Fruit fly (Drosophila melanogaster) whole organism, embryonic: ENCODE results near the gene CG8907.
A peak's percentile ranks its signal among the peaks of the same experiment; 100 is the strongest.

Source experiments
- Awh ChIP-seq: fragments of 200-800 bp; sonication (Bioruptor generic); IDR thresholded peaks from 2 replicates; pipeline ENCODE4, ENCODE4 v1.3.6; 2022; ENCODE audit warnings: missing biosample characterization, missing genetic modification characterization
- BEAF-32 ChIP-seq: fragments of 200-800 bp; sonication (Bioruptor generic); optimal IDR thresholded peaks from 3 replicates; lab custom pipeline; 2017; ENCODE audit warnings: missing biosample characterization, missing genetic modification characterization, mild to moderate bottlenecking, moderate library complexity, missing genetic modification reagents
- Bgb ChIP-seq: fragments of 200-800 bp; sonication (Bioruptor generic); IDR thresholded peaks from 2 replicates; pipeline ENCODE4 v1.3.6; 2022; ENCODE audit warnings: missing biosample characterization, missing genetic modification characterization; ENCODE audit not compliant: partially characterized antibody
- CG10366 ChIP-seq: fragments of 200-800 bp; sonication (Bioruptor generic); IDR thresholded peaks from 2 replicates; pipeline ENCODE4 v1.3.6; 2022; ENCODE audit warnings: missing biosample characterization, missing genetic modification characterization
- CG10654 ChIP-seq: fragments of 200-800 bp; sonication (Bioruptor generic); optimal IDR thresholded peaks from 2 replicates; lab custom pipeline; 2016; ENCODE audit warnings: missing biosample characterization, missing genetic modification characterization
- CG12155 ChIP-seq: fragments of 200-800 bp; sonication (Bioruptor generic); optimal IDR thresholded peaks from 3 replicates; lab custom pipeline; 2016; ENCODE audit warnings: missing biosample characterization, missing genetic modification characterization
- CG15269 ChIP-seq: fragments of 200-800 bp; sonication (Bioruptor generic); optimal IDR thresholded peaks from 2 replicates; lab custom pipeline; 2018; ENCODE audit warnings: missing biosample characterization, mild to moderate bottlenecking, missing genetic modification characterization, moderate library complexity
- CG2202 ChIP-seq: fragments of 200-800 bp; sonication (Bioruptor generic); optimal IDR thresholded peaks from 2 replicates; lab custom pipeline; 2018; ENCODE audit warnings: missing biosample characterization, mild to moderate bottlenecking, missing genetic modification characterization
- CG2678 ChIP-seq: fragments of 200-800 bp; sonication (Bioruptor generic); optimal IDR thresholded peaks from 3 replicates; lab custom pipeline; 2019; ENCODE audit warnings: missing biosample characterization, mild to moderate bottlenecking, missing genetic modification characterization, moderate library complexity
- CG32532 ChIP-seq: fragments of 200-800 bp; sonication (Bioruptor generic); IDR thresholded peaks from 2 replicates; pipeline ENCODE4 v1.3.6; 2022; ENCODE audit warnings: missing biosample characterization, missing genetic modification characterization
- CG3995 ChIP-seq: fragments of 200-800 bp; sonication (Bioruptor generic); optimal IDR thresholded peaks from 3 replicates; lab custom pipeline; 2016; ENCODE audit warnings: missing biosample characterization, missing genetic modification characterization
- CG4730 ChIP-seq: fragments of 200-800 bp; sonication (Bioruptor generic); IDR thresholded peaks from 2 replicates; pipeline ENCODE4 v1.3.6; 2022; ENCODE audit warnings: missing biosample characterization, missing genetic modification characterization
- CG4854 ChIP-seq: fragments of 200-800 bp; sonication (Bioruptor generic); optimal IDR thresholded peaks from 2 replicates; lab custom pipeline; 2016; ENCODE audit warnings: missing biosample characterization, missing genetic modification characterization, inconsistent platforms
- CG7839 ChIP-seq: fragments of 200-800 bp; sonication (Bioruptor generic); optimal IDR thresholded peaks from 3 replicates; lab custom pipeline; 2018; ENCODE audit warnings: missing biosample characterization, mild to moderate bottlenecking, missing genetic modification characterization, moderate library complexity
- CG7987 ChIP-seq: fragments of 200-800 bp; sonication (Bioruptor generic); optimal IDR thresholded peaks from 2 replicates; lab custom pipeline; 2018; ENCODE audit warnings: missing biosample characterization, mild to moderate bottlenecking, missing genetic modification characterization, moderate library complexity
- Camta ChIP-seq: fragments of 200-800 bp; sonication (Bioruptor generic); optimal IDR thresholded peaks from 2 replicates; lab custom pipeline; 2016; ENCODE audit warnings: missing biosample characterization, missing genetic modification characterization
- Dad ChIP-seq: fragments of 200-800 bp; sonication (Bioruptor generic); optimal IDR thresholded peaks from 3 replicates; lab custom pipeline; 2016; ENCODE audit warnings: missing biosample characterization, missing genetic modification characterization
- Deaf1 ChIP-seq: fragments of 200-800 bp; optimal IDR thresholded peaks from 3 replicates; lab custom pipeline; 2019; ENCODE audit warnings: missing biosample characterization, mild to moderate bottlenecking, missing genetic modification characterization, moderate library complexity
- Dek ChIP-seq: fragments of 200-800 bp; sonication (Bioruptor generic); optimal IDR thresholded peaks from 3 replicates; lab custom pipeline; 2019; ENCODE audit warnings: missing biosample characterization, mild to moderate bottlenecking, missing genetic modification characterization, moderate library complexity
- Drgx ChIP-seq: fragments of 200-800 bp; sonication (Bioruptor generic); IDR thresholded peaks from 2 replicates; pipeline ENCODE4 v1.3.6; 2022; ENCODE audit warnings: missing biosample characterization, missing genetic modification characterization
- Hmr ChIP-seq: fragments of 200-800 bp; sonication (Bioruptor generic); optimal IDR thresholded peaks from 3 replicates; lab custom pipeline; 2017; ENCODE audit warnings: mild to moderate bottlenecking, missing biosample characterization, missing genetic modification reagents, missing genetic modification characterization
- Hr39 ChIP-seq: fragments of >200 bp; optimal IDR thresholded peaks from 2 replicates; lab custom pipeline; 2017
- MESR4 ChIP-seq: fragments of 200-800 bp; sonication (Bioruptor generic); optimal IDR thresholded peaks from 2 replicates; lab custom pipeline; 2018; ENCODE audit warnings: missing biosample characterization, mild to moderate bottlenecking, missing genetic modification characterization, moderate library complexity
- Mad ChIP-seq: fragments of 200-800 bp; sonication (Bioruptor generic); optimal IDR thresholded peaks from 2 replicates; lab custom pipeline; 2016; ENCODE audit warnings: missing biosample characterization, missing genetic modification characterization
- abd-A ChIP-seq: fragments of 200-800 bp; sonication (Bioruptor generic); optimal IDR thresholded peaks from 3 replicates; lab custom pipeline; 2019; ENCODE audit warnings: missing biosample characterization, mild to moderate bottlenecking, missing genetic modification characterization, moderate library complexity
- ash1 ChIP-seq: fragments of 200-800 bp; sonication (Bioruptor generic); optimal IDR thresholded peaks from 2 replicates; lab custom pipeline; 2018; ENCODE audit warnings: missing biosample characterization, mild to moderate bottlenecking, missing genetic modification characterization
- bigmax ChIP-seq: fragments of 200-800 bp; sonication (Bioruptor generic); optimal IDR thresholded peaks from 2 replicates; lab custom pipeline; 2018; ENCODE audit warnings: missing biosample characterization, mild to moderate bottlenecking, missing genetic modification characterization
- en ChIP-seq: fragments of 200-800 bp; sonication (Bioruptor generic); optimal IDR thresholded peaks from 2 replicates; lab custom pipeline; 2016; ENCODE audit warnings: missing biosample characterization, missing genetic modification characterization
- gcm ChIP-seq: fragments of 200-800 bp; sonication (Bioruptor generic); optimal IDR thresholded peaks from 2 replicates; lab custom pipeline; 2019; ENCODE audit warnings: missing biosample characterization, mild to moderate bottlenecking, missing genetic modification characterization, moderate library complexity
- gem ChIP-seq: fragments of 200-800 bp; sonication (Bioruptor generic); optimal IDR thresholded peaks from 2 replicates; lab custom pipeline; 2019; ENCODE audit warnings: missing biosample characterization, mild to moderate bottlenecking, missing genetic modification characterization, moderate library complexity
- gro ChIP-seq: fragments of 200-800 bp; sonication (Bioruptor generic); optimal IDR thresholded peaks from 2 replicates; lab custom pipeline; 2016; ENCODE audit warnings: missing biosample characterization, missing genetic modification characterization
- hbn ChIP-seq: fragments of 200-800 bp; sonication (Bioruptor generic); IDR thresholded peaks from 2 replicates; pipeline ENCODE4 v1.3.6; 2022; ENCODE audit warnings: missing biosample characterization, missing genetic modification characterization; ENCODE audit not compliant: partially characterized antibody
- her ChIP-seq: fragments of 200-800 bp; sonication (Bioruptor generic); optimal IDR thresholded peaks from 2 replicates; lab custom pipeline; 2016; ENCODE audit warnings: missing biosample characterization, missing genetic modification characterization
- jigr1 ChIP-seq: fragments of 200-800 bp; sonication (Bioruptor generic); IDR thresholded peaks from 3 replicates; pipeline ENCODE4 v1.3.6; 2022; ENCODE audit warnings: missing biosample characterization, missing genetic modification characterization
- kay ChIP-seq: fragments of 200-800 bp; sonication (Bioruptor generic); optimal IDR thresholded peaks from 2 replicates; lab custom pipeline; 2016; ENCODE audit warnings: missing biosample characterization, missing genetic modification characterization
- klu ChIP-seq: fragments of 200-800 bp; sonication (Bioruptor generic); IDR thresholded peaks from 2 replicates; pipeline ENCODE4 v1.3.6; 2022; ENCODE audit warnings: missing biosample characterization, missing genetic modification characterization
- lbe ChIP-seq: fragments of 200-800 bp; sonication (Bioruptor generic); optimal IDR thresholded peaks from 2 replicates; lab custom pipeline; 2016; ENCODE audit warnings: missing biosample characterization, mild to moderate bottlenecking, missing genetic modification characterization
- lov ChIP-seq, 2 experiments: fragments of 200-800 bp in 1 of 2; fragments of >200 bp in 1 of 2; sonication (Bioruptor generic) in 1 of 2; IDR thresholded peaks in 1 of 2; optimal IDR thresholded peaks in 1 of 2; 2 replicates in 1 of 2; 3 replicates in 1 of 2; pipeline versions ENCODE4 v1.3.6 to Lab custom; 2017 to 2022; ENCODE audit warnings: missing biosample characterization in 1 of 2, missing genetic modification characterization in 1 of 2
- otp ChIP-seq: fragments of 200-800 bp; sonication (Bioruptor generic); IDR thresholded peaks from 3 replicates; pipeline ENCODE4, ENCODE4 v1.3.6; 2022; ENCODE audit warnings: missing biosample characterization, missing genetic modification characterization
- psq ChIP-seq: fragments of 200-800 bp; sonication (Bioruptor generic); optimal IDR thresholded peaks from 2 replicates; lab custom pipeline; 2017; ENCODE audit warnings: missing biosample characterization, missing genetic modification characterization
- row ChIP-seq: fragments of 200-800 bp; sonication (Bioruptor generic); IDR thresholded peaks from 3 replicates; pipeline ENCODE4 v1.3.6; 2022; ENCODE audit warnings: missing biosample characterization, missing genetic modification characterization
- scrt ChIP-seq: fragments of 200-800 bp; sonication (Bioruptor generic); optimal IDR thresholded peaks from 2 replicates; lab custom pipeline; 2018; ENCODE audit warnings: missing biosample characterization, mild to moderate bottlenecking, missing genetic modification characterization, moderate library complexity
- sqz ChIP-seq: fragments of 200-800 bp; sonication (Bioruptor generic); optimal IDR thresholded peaks from 3 replicates; lab custom pipeline; 2018; ENCODE audit warnings: missing biosample characterization, mild to moderate bottlenecking, missing genetic modification characterization
- stwl ChIP-seq: fragments of 200-800 bp; sonication (Bioruptor generic); optimal IDR thresholded peaks from 3 replicates; lab custom pipeline; 2018; ENCODE audit warnings: missing biosample characterization, mild to moderate bottlenecking, missing genetic modification characterization, moderate library complexity
- tna ChIP-seq: fragments of 200-800 bp; sonication (Bioruptor generic); IDR thresholded peaks from 2 replicates; pipeline ENCODE4 v1.3.6; 2022; ENCODE audit warnings: missing biosample characterization, missing genetic modification characterization; ENCODE audit not compliant: partially characterized antibody
- trem ChIP-seq: fragments of 200-800 bp; optimal IDR thresholded peaks from 3 replicates; lab custom pipeline; 2019; ENCODE audit warnings: missing biosample characterization, mild to moderate bottlenecking, missing genetic modification characterization, moderate library complexity
- vvl ChIP-seq: fragments of 200-800 bp; sonication (Bioruptor generic); IDR thresholded peaks from 2 replicates; pipeline ENCODE4 v1.3.6; 2022; ENCODE audit warnings: missing biosample characterization, missing genetic modification characterization
- wek ChIP-seq: fragments of 200-800 bp; sonication (Bioruptor generic); optimal IDR thresholded peaks from 3 replicates; lab custom pipeline; 2018; ENCODE audit warnings: missing biosample characterization, mild to moderate bottlenecking, missing genetic modification characterization, moderate library complexity
- yki ChIP-seq: fragments of >200 bp; optimal IDR thresholded peaks from 3 replicates; lab custom pipeline; 2018

Gene CG8907

dm6 chr3R:17053415-17054177, 45.5 kb downstream of the CG8907 start, which contains the start of gene Dad:
Dad (plus strand) TSS chr3R:17054007.
- TF ChIP-seq Mad (GFP tag; lab: Kevin White, UChicago) (peak; percentile 3), jigr1 (no peak), CG32532 (GFP tag; lab: Robert Waterston, UW) (peak; percentile 31; the same call in 1 of the 2 replicates), her (GFP tag; lab: Kevin White, UChicago) (peak; percentile 24), CG3995 (GFP tag; lab: Kevin White, UChicago) (no peak), gcm (no peak), Hr39 (lab: Kevin White, UChicago) (no peak), row (GFP tag; lab: Robert Waterston, UW) (no peak), abd-A (peak; percentile 67), Camta (GFP tag; lab: Kevin White, UChicago) (no peak), lbe (GFP tag; lab: Kevin White, UChicago) (peak; percentile 42), Drgx (GFP tag; lab: Robert Waterston, UW) (no peak), CG4854 (peak; percentile 12), klu (GFP tag; lab: Robert Waterston, UW) (no peak; the same call in 1 of the 2 replicates), CG15269 (tag; lab: Kevin White, UChicago) (peak; percentile 17), ash1 (GFP tag; lab: Kevin White, UChicago) (peak; percentile 82), tna (no peak), Dek (tag; lab: Kevin White, UChicago) (peak; percentile 31), otp (0 out of 3 replicates have a peak, but pooled peaks have one; percentile 37), CG10654 (no peak), en (no peak), CG2202 (peak; percentile 10), lov (optimal IDR thresholded peaks at IDR 0.05; lab: Kevin White, UChicago) (no peak), lov (GFP tag; IDR thresholded peaks at IDR 0.05; lab: Robert Waterston, UW) (no peak), CG12155 (no peak), vvl (peak; percentile 25; the same call in 1 of the 2 replicates), hbn (peak; percentile 16; the same call in 1 of the 2 replicates), yki (lab: Kevin White, UChicago) (peak; percentile 95), CG10366 (GFP tag; lab: Robert Waterston, UW) (no peak), BEAF-32 (GFP tag; lab: Kevin White, UChicago) (peak; percentile 1), trem (tag; lab: Kevin White, UChicago) (no peak), Bgb (GFP tag; lab: Robert Waterston, UW) (peak; percentile 43), Hmr (GFP tag; lab: Kevin White, UChicago) (peak; percentile 48), CG2678 (peak; percentile 25), wek (GFP tag; lab: Kevin White, UChicago) (peak; percentile 31), psq (GFP tag; lab: Kevin White, UChicago) (no peak), Deaf1 (tag; lab: Kevin White, UChicago) (peak; percentile 40), CG7839 (tag; lab: Kevin White, UChicago) (no peak), sqz (GFP tag; lab: Kevin White, UChicago) (peak; percentile 34), stwl (tag; lab: Kevin White, UChicago) (peak; percentile 92), gro (no peak), scrt (GFP tag; lab: Kevin White, UChicago) (peak; percentile 44), MESR4 (GFP tag; lab: Kevin White, UChicago) (no peak), kay (GFP tag; lab: Kevin White, UChicago) (no peak), Awh (GFP tag; lab: Robert Waterston, UW) (no peak), Dad (GFP tag; lab: Kevin White, UChicago) (peak; percentile 53), bigmax (GFP tag; lab: Kevin White, UChicago) (no peak), CG7987 (GFP tag; lab: Kevin White, UChicago) (peak; percentile 67), gem (peak; percentile 1), CG4730 (GFP tag; lab: Robert Waterston, UW) (no peak)
